Worm (Caenorhabditis elegans) whole organism, midembryonic: ENCODE data around the gene asp-15.

Source experiments
- T22C8.4 ChIP-seq: fragments of 200-800 bp; sonication (Bioruptor generic); IDR thresholded peaks from 2 replicates; pipeline ENCODE4 v1.3.6; 2022; ENCODE audit warnings: missing genetic modification characterization, missing compliant biosample characterization
- cog-1 ChIP-seq: sonication (generic microtip); optimal IDR thresholded peaks from 2 replicates; lab custom pipeline; 2016; ENCODE audit warnings: missing genetic modification characterization, missing compliant biosample characterization
- flt-1 ChIP-seq: fragments of 200-800 bp; sonication (Bioruptor generic); IDR thresholded peaks from 2 replicates; pipeline ENCODE4 v1.3.6; 2022; ENCODE audit warnings: missing genetic modification characterization, missing compliant biosample characterization
- klf-2 ChIP-seq: fragments of 200-800 bp; sonication (Bioruptor generic); conservative IDR thresholded peaks from 2 replicates; pipeline ENCODE4 v1.3.6; 2022; ENCODE audit warnings: missing genetic modification reagents, missing genetic modification characterization, missing compliant biosample characterization
- med-1 ChIP-seq: sonication (generic microtip); optimal IDR thresholded peaks from 2 replicates; lab custom pipeline; 2017; ENCODE audit warnings: missing genetic modification characterization, mild to moderate bottlenecking, missing compliant biosample characterization, antibody characterized with exemption, missing genetic modification reagents; ENCODE audit not compliant: insufficient read depth
- ref-1 ChIP-seq: fragments of 200-800 bp; sonication (Bioruptor generic); conservative IDR thresholded peaks from 2 replicates; pipeline ENCODE4 v1.3.6; 2022; ENCODE audit warnings: missing genetic modification reagents, missing genetic modification characterization, missing compliant biosample characterization
- tab-1 ChIP-seq: fragments of 200-800 bp; sonication (Bioruptor generic); IDR thresholded peaks from 2 replicates; pipeline ENCODE4 v1.3.6; 2022; ENCODE audit warnings: missing genetic modification characterization, missing compliant biosample characterization
- ztf-23 ChIP-seq: fragments of 200-800 bp; sonication (Bioruptor generic); IDR thresholded peaks from 2 replicates; pipeline ENCODE4 v1.3.6; 2022; ENCODE audit warnings: missing genetic modification reagents, missing genetic modification characterization, missing compliant biosample characterization
- ztf-29 ChIP-seq: fragments of 200-800 bp; sonication (Bioruptor generic); IDR thresholded peaks from 2 replicates; pipeline ENCODE4 v1.3.6; 2022; ENCODE audit warnings: missing genetic modification reagents, missing genetic modification characterization, missing compliant biosample characterization

DNA sequence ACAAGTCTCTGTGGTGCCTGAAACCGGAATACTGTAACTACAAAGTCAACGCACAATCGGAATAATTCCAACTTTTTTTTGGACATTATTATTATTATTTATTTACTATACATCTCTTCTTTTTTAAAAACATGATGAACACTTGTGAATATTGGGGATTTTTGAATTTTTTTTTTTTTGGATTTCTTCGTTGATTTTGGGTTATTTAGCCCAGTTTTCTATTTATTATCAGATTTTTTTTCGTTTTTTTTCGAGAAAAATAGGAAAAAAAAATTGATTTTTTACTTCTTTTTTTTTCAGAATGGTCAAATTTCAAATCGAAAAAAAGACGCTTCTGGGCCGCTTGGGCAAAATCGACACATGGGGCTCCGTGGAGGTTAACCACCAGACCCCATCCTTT, 46.6 kb downstream of the asp-15 start, which contains the start of gene tgt-2:
- TF ChIP-seq tab-1 (GFP tag; lab: Robert Waterston, UW) (no peak), flt-1 (GFP tag; lab: Robert Waterston, UW) (no peak), ztf-29 (GFP tag; lab: Robert Waterston, UW) (no peak), med-1 (GFP tag; lab: Kevin White, UChicago) (no peak), ref-1 (no peak), ztf-23 (GFP tag; lab: Robert Waterston, UW) (no peak), cog-1 (tag; lab: Kevin White, UChicago) (no peak), T22C8.4 (GFP tag; lab: Robert Waterston, UW) (no peak), klf-2 (GFP tag; lab: Robert Waterston, UW) (no peak)
